Fruit fly (Drosophila melanogaster) whole organism, embryonic: ENCODE measurements around the gene CG42494.

Experiments
- Atf3 ChIP-seq: fragments of 200-800 bp; sonication (Bioruptor generic); optimal IDR thresholded peaks from 3 replicates; lab custom pipeline; 2016; ENCODE audit warnings: missing biosample characterization, missing genetic modification characterization
- Atf6 ChIP-seq: fragments of 200-800 bp; sonication (Bioruptor generic); IDR thresholded peaks from 2 replicates; pipeline ENCODE4 v1.3.6; 2022; ENCODE audit warnings: missing biosample characterization, missing genetic modification characterization
- Bgb ChIP-seq: fragments of 200-800 bp; sonication (Bioruptor generic); IDR thresholded peaks from 2 replicates; pipeline ENCODE4 v1.3.6; 2022; ENCODE audit warnings: missing biosample characterization, missing genetic modification characterization; ENCODE audit not compliant: partially characterized antibody
- Bteb2 ChIP-seq: fragments of 200-800 bp; sonication (Bioruptor generic); optimal IDR thresholded peaks from 2 replicates; lab custom pipeline; 2016; ENCODE audit warnings: missing biosample characterization, missing genetic modification characterization
- CG10209 ChIP-seq: fragments of 200-800 bp; sonication (Bioruptor generic); optimal IDR thresholded peaks from 3 replicates; lab custom pipeline; 2017; ENCODE audit warnings: missing biosample characterization, mild to moderate bottlenecking, missing genetic modification characterization, missing genetic modification reagents
- CG10321 ChIP-seq: fragments of 200-800 bp; sonication (Bioruptor generic); IDR thresholded peaks from 2 replicates; pipeline ENCODE4 v1.3.6; 2022; ENCODE audit warnings: missing biosample characterization, missing genetic modification characterization
- CG10431 ChIP-seq: fragments of 200-800 bp; sonication (Bioruptor generic); optimal IDR thresholded peaks from 3 replicates; lab custom pipeline; 2018; ENCODE audit warnings: missing biosample characterization, mild to moderate bottlenecking, missing genetic modification characterization
- CG10462 ChIP-seq: fragments of 200-800 bp; sonication (Bioruptor generic); optimal IDR thresholded peaks from 2 replicates; lab custom pipeline; 2016; ENCODE audit warnings: missing biosample characterization, missing genetic modification characterization
- CG11504 ChIP-seq: fragments of 200-800 bp; sonication (Bioruptor generic); optimal IDR thresholded peaks from 3 replicates; lab custom pipeline; 2019; ENCODE audit warnings: missing biosample characterization, mild to moderate bottlenecking, missing genetic modification characterization, moderate library complexity
- CG12155 ChIP-seq: fragments of 200-800 bp; sonication (Bioruptor generic); optimal IDR thresholded peaks from 3 replicates; lab custom pipeline; 2016; ENCODE audit warnings: missing biosample characterization, missing genetic modification characterization
- CG12659 ChIP-seq: fragments of 200-800 bp; sonication (Bioruptor generic); optimal IDR thresholded peaks from 3 replicates; lab custom pipeline; 2017; ENCODE audit warnings: mild to moderate bottlenecking, missing biosample characterization, missing genetic modification reagents, missing genetic modification characterization
- CG15479 ChIP-seq: fragments of 200-800 bp; sonication (Bioruptor generic); optimal IDR thresholded peaks from 3 replicates; lab custom pipeline; 2019; ENCODE audit warnings: missing biosample characterization, mild to moderate bottlenecking, missing genetic modification characterization, moderate library complexity
- CG15601 ChIP-seq: fragments of 200-800 bp; sonication (Bioruptor generic); optimal IDR thresholded peaks from 3 replicates; lab custom pipeline; 2019; ENCODE audit warnings: missing biosample characterization, mild to moderate bottlenecking, missing genetic modification characterization, moderate library complexity
- CG1647 ChIP-seq: fragments of 200-800 bp; sonication (Bioruptor generic); optimal IDR thresholded peaks from 3 replicates; lab custom pipeline; 2016; ENCODE audit warnings: missing biosample characterization, missing genetic modification characterization
- CG17612 ChIP-seq: fragments of 200-800 bp; sonication (Bioruptor generic); IDR thresholded peaks from 2 replicates; pipeline ENCODE4 v1.3.6; 2022; ENCODE audit warnings: missing biosample characterization, missing genetic modification characterization
- CG17912 ChIP-seq: fragments of 200-800 bp; sonication (Bioruptor generic); optimal IDR thresholded peaks from 2 replicates; lab custom pipeline; 2018; ENCODE audit warnings: missing biosample characterization, mild to moderate bottlenecking, missing genetic modification characterization
- CG18011 ChIP-seq: fragments of 200-800 bp; sonication (Bioruptor generic); optimal IDR thresholded peaks from 2 replicates; lab custom pipeline; 2017; ENCODE audit warnings: missing biosample characterization, missing genetic modification characterization, mild to moderate bottlenecking, moderate library complexity, missing genotype
- CG3163 ChIP-seq: fragments of 200-800 bp; sonication (Bioruptor generic); optimal IDR thresholded peaks from 3 replicates; lab custom pipeline; 2016; ENCODE audit warnings: missing biosample characterization, missing genetic modification characterization
- CG3407 ChIP-seq: fragments of 200-800 bp; sonication (Bioruptor generic); optimal IDR thresholded peaks from 2 replicates; lab custom pipeline; 2018; ENCODE audit warnings: missing biosample characterization, mild to moderate bottlenecking, missing genetic modification characterization
- CG3847 ChIP-seq: fragments of 200-800 bp; sonication (Bioruptor generic); IDR thresholded peaks from 2 replicates; pipeline ENCODE4 v1.3.6; 2022; ENCODE audit warnings: missing biosample characterization, missing genetic modification characterization
- CG4820 ChIP-seq: fragments of 200-800 bp; sonication (Bioruptor generic); optimal IDR thresholded peaks from 3 replicates; lab custom pipeline; 2016; ENCODE audit warnings: missing biosample characterization, missing genetic modification characterization
- CG7839 ChIP-seq: fragments of 200-800 bp; sonication (Bioruptor generic); optimal IDR thresholded peaks from 3 replicates; lab custom pipeline; 2018; ENCODE audit warnings: missing biosample characterization, mild to moderate bottlenecking, missing genetic modification characterization, moderate library complexity
- CG8765 ChIP-seq: fragments of 200-800 bp; sonication (Bioruptor generic); IDR thresholded peaks from 2 replicates; pipeline ENCODE4 v1.3.6; 2022; ENCODE audit warnings: missing biosample characterization, missing genetic modification characterization
- CG9437 ChIP-seq: fragments of 200-800 bp; sonication (Bioruptor generic); optimal IDR thresholded peaks from 2 replicates; lab custom pipeline; 2018; ENCODE audit warnings: missing biosample characterization, mild to moderate bottlenecking, missing genetic modification characterization
- CHES-1-like ChIP-seq: fragments of 200-800 bp; sonication (Bioruptor generic); optimal IDR thresholded peaks from 2 replicates; lab custom pipeline; 2016; ENCODE audit warnings: missing biosample characterization, missing genetic modification characterization
- CTCF ChIP-seq: fragments of 200-800 bp; sonication (Bioruptor generic); optimal IDR thresholded peaks from 2 replicates; lab custom pipeline; 2017; ENCODE audit warnings: missing biosample characterization, mild to moderate bottlenecking, missing genetic modification characterization, moderate library complexity
- D ChIP-seq, 2 experiments: fragments of 200-800 bp in 1 of 2; fragments of >200 bp in 1 of 2; sonication (Bioruptor generic) in 1 of 2; optimal IDR thresholded peaks; 2 replicates in 1 of 2; 3 replicates in 1 of 2; lab custom pipeline; 2017; ENCODE audit warnings: mild to moderate bottlenecking in 1 of 2, missing biosample characterization in 1 of 2, missing genetic modification characterization in 1 of 2, missing genetic modification reagents in 1 of 2
- D19A ChIP-seq: fragments of 200-800 bp; optimal IDR thresholded peaks from 3 replicates; lab custom pipeline; 2019; ENCODE audit warnings: missing biosample characterization, mild to moderate bottlenecking, missing genetic modification characterization, moderate library complexity
- Drgx ChIP-seq: fragments of 200-800 bp; sonication (Bioruptor generic); IDR thresholded peaks from 2 replicates; pipeline ENCODE4 v1.3.6; 2022; ENCODE audit warnings: missing biosample characterization, missing genetic modification characterization
- E2f1 ChIP-seq: fragments of 200-800 bp; sonication (Bioruptor generic); IDR thresholded peaks from 2 replicates; pipeline ENCODE4 v1.3.6; 2022; ENCODE audit warnings: missing biosample characterization, missing genetic modification characterization
- Gsc ChIP-seq: fragments of 200-800 bp; sonication (Bioruptor generic); IDR thresholded peaks from 2 replicates; pipeline ENCODE4 v1.3.6; 2022; ENCODE audit warnings: missing biosample characterization, missing genetic modification characterization
- H2.0 ChIP-seq: fragments of 200-800 bp; sonication (Bioruptor generic); IDR thresholded peaks from 2 replicates; pipeline ENCODE4 v1.3.6; 2022; ENCODE audit warnings: missing biosample characterization, missing genetic modification characterization
- Hey ChIP-seq: fragments of 200-800 bp; sonication (Bioruptor generic); optimal IDR thresholded peaks from 3 replicates; lab custom pipeline; 2018; ENCODE audit warnings: missing biosample characterization, mild to moderate bottlenecking, missing genetic modification characterization
- Nf-YB ChIP-seq: fragments of 200-800 bp; sonication (Bioruptor generic); optimal IDR thresholded peaks from 3 replicates; lab custom pipeline; 2019; ENCODE audit warnings: missing biosample characterization, mild to moderate bottlenecking, missing genetic modification characterization, moderate library complexity
- Opbp ChIP-seq: fragments of 200-800 bp; sonication (Bioruptor generic); IDR thresholded peaks from 3 replicates; pipeline ENCODE4 v1.3.6; 2022; ENCODE audit warnings: missing biosample characterization, missing genetic modification characterization; ENCODE audit not compliant: partially characterized antibody
- TFAM ChIP-seq: fragments of 200-800 bp; sonication (Bioruptor generic); optimal IDR thresholded peaks from 2 replicates; lab custom pipeline; 2017; ENCODE audit warnings: missing biosample characterization, missing genetic modification characterization, inconsistent platforms
- amos ChIP-seq: fragments of 200-800 bp; sonication (Bioruptor generic); IDR thresholded peaks from 2 replicates; pipeline ENCODE4 v1.3.6; 2022; ENCODE audit warnings: missing biosample characterization, missing genetic modification characterization; ENCODE audit not compliant: partially characterized antibody
- crol ChIP-seq: fragments of 200-800 bp; sonication (Bioruptor generic); IDR thresholded peaks from 2 replicates; pipeline ENCODE4 v1.3.6; 2022; ENCODE audit warnings: missing biosample characterization, missing genetic modification characterization
- crp ChIP-seq, 2 experiments: fragments of 200-800 bp; sonication (Bioruptor generic); optimal IDR thresholded peaks; 2 replicates in 1 of 2; 3 replicates in 1 of 2; lab custom pipeline; 2017; ENCODE audit warnings: missing biosample characterization in 2 of 2, missing genetic modification characterization in 2 of 2, mild to moderate bottlenecking in 1 of 2, moderate library complexity in 1 of 2
- dati ChIP-seq: fragments of 200-800 bp; sonication (Bioruptor generic); IDR thresholded peaks from 2 replicates; pipeline ENCODE4 v1.3.6; 2022; ENCODE audit warnings: missing biosample characterization, missing genetic modification characterization
- gro ChIP-seq: fragments of 200-800 bp; sonication (Bioruptor generic); optimal IDR thresholded peaks from 2 replicates; lab custom pipeline; 2016; ENCODE audit warnings: missing biosample characterization, missing genetic modification characterization
- gsb ChIP-seq: fragments of 200-800 bp; sonication (Bioruptor generic); IDR thresholded peaks from 2 replicates; pipeline ENCODE4 v1.3.6; 2022; ENCODE audit warnings: missing biosample characterization, missing genetic modification characterization
- ham ChIP-seq: fragments of 200-800 bp; sonication (Bioruptor generic); IDR thresholded peaks from 2 replicates; pipeline ENCODE4 v1.3.6; 2022; ENCODE audit warnings: missing biosample characterization, missing genetic modification characterization
- hkb ChIP-seq, 2 experiments: fragments of 200-800 bp in 1 of 2; fragments of >200 bp in 1 of 2; sonication (Bioruptor generic) in 1 of 2; IDR thresholded peaks in 1 of 2; optimal IDR thresholded peaks in 1 of 2; 2 replicates each; pipeline versions ENCODE4 v1.3.6 to Lab custom; 2017 to 2022; ENCODE audit warnings: missing biosample characterization in 1 of 2, missing genetic modification characterization in 1 of 2
- insv ChIP-seq, 2 experiments: fragments of 200-800 bp; sonication (Bioruptor generic); optimal IDR thresholded peaks; 3 replicates each; lab custom pipeline; 2016 to 2018; ENCODE audit warnings: missing biosample characterization in 2 of 2, missing genetic modification characterization in 2 of 2
- inv ChIP-seq: fragments of 200-800 bp; sonication (Bioruptor generic); IDR thresholded peaks from 2 replicates; pipeline ENCODE4 v1.3.6; 2022; ENCODE audit warnings: missing biosample characterization, missing genetic modification characterization; ENCODE audit not compliant: partially characterized antibody
- luna ChIP-seq: fragments of 200-800 bp; sonication (Bioruptor generic); optimal IDR thresholded peaks from 2 replicates; lab custom pipeline; 2016; ENCODE audit warnings: missing biosample characterization, missing genetic modification characterization
- mam ChIP-seq: fragments of 200-800 bp; sonication (Bioruptor generic); optimal IDR thresholded peaks from 3 replicates; lab custom pipeline; 2016; ENCODE audit warnings: missing biosample characterization, missing genetic modification characterization
- slbo ChIP-seq: fragments of 200-800 bp; sonication (Bioruptor generic); IDR thresholded peaks from 2 replicates; pipeline ENCODE4 v1.3.6; 2022; ENCODE audit warnings: missing biosample characterization, missing genetic modification characterization
- so ChIP-seq: fragments of 200-800 bp; sonication (Bioruptor generic); IDR thresholded peaks from 3 replicates; pipeline ENCODE4 v1.3.6; 2022; ENCODE audit warnings: missing biosample characterization, missing genetic modification characterization
- stc ChIP-seq: fragments of 200-800 bp; sonication (Bioruptor generic); IDR thresholded peaks from 2 replicates; pipeline ENCODE4 v1.3.6; 2022; ENCODE audit warnings: missing biosample characterization, missing genetic modification characterization
- vvl ChIP-seq: fragments of 200-800 bp; sonication (Bioruptor generic); IDR thresholded peaks from 2 replicates; pipeline ENCODE4 v1.3.6; 2022; ENCODE audit warnings: missing biosample characterization, missing genetic modification characterization

Gene CG42494

DNA sequence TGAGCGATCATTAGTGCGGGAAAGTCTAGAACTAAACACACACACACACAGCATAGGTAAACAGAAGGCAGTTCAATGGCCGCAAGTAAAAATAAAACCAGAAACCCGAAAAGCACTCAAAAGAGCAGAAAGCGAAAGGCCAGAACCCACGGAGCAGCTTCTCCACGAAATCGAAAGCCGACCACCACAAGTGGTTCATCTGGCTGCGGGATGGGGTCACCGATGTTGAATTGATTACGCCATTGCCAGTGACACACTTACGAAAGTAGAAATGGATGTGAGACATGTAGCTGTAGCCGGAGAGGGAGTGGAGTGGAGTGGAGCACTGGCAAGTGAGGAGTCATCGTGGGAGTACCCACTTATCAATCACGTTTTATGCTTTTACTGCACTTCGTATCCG, 42.8 kb upstream of the CG42494 start (continued):
- peak; percentile 76 for TF ChIP-seq CG15601 (tag; lab: Kevin White, UChicago)
- TF ChIP-seq CG9437 (GFP tag; lab: Kevin White, UChicago) = no peak
- TF ChIP-seq Drgx (GFP tag; lab: Robert Waterston, UW) = no peak
- no peak for TF ChIP-seq so (GFP tag; lab: Robert Waterston, UW)
- no peak for TF ChIP-seq Nf-YB (GFP tag; lab: Kevin White, UChicago)
- no peak for TF ChIP-seq CG12155 (GFP tag; lab: Kevin White, UChicago)
- TF ChIP-seq Atf3 (GFP tag; lab: Kevin White, UChicago) = no peak
- no peak for TF ChIP-seq ham
- TF ChIP-seq CG4820 (GFP tag; lab: Kevin White, UChicago) = no peak
- no peak for TF ChIP-seq CG8765 (GFP tag; lab: Robert Waterston, UW)
- TF ChIP-seq CG3847 = 0 out of 2 replicates have a peak, but pooled peaks have one; percentile 10
- TF ChIP-seq insv (GFP tag; optimal IDR thresholded peaks at IDR 0.05; lab: Kevin White, UChicago) = no peak
- TF ChIP-seq Atf6 = no peak
- TF ChIP-seq vvl (GFP tag; lab: Robert Waterston, UW) = no peak
- TF ChIP-seq Hey (tag; lab: Kevin White, UChicago) = no peak
- TF ChIP-seq inv (GFP tag; lab: Robert Waterston, UW) = no peak
- TF ChIP-seq CG12659 (GFP tag; lab: Kevin White, UChicago) = no peak
- no peak for TF ChIP-seq dati
- TF ChIP-seq CG3407 (GFP tag; lab: Kevin White, UChicago) = peak; percentile 22
- TF ChIP-seq CG10431 (GFP tag; lab: Kevin White, UChicago) = peak; percentile 85
- TF ChIP-seq CTCF = no peak
- TF ChIP-seq D19A (tag; lab: Kevin White, UChicago) = no peak
- no peak for TF ChIP-seq hkb (optimal IDR thresholded peaks at IDR 0.05; lab: Kevin White, UChicago)
- TF ChIP-seq hkb (GFP tag; IDR thresholded peaks at IDR 0.05; lab: Robert Waterston, UW) = no peak
- peak; percentile 53; the same call in 1 of the 2 replicates for TF ChIP-seq crol (GFP tag; lab: Robert Waterston, UW)
- TF ChIP-seq CG3163 = no peak
- no peak for TF ChIP-seq TFAM
- TF ChIP-seq CG17612 (GFP tag; lab: Robert Waterston, UW) = no peak
- TF ChIP-seq slbo = no peak
- TF ChIP-seq D (optimal IDR thresholded peaks at IDR 0.05; lab: Kevin White, UChicago) = no peak
- TF ChIP-seq D (GFP tag; optimal IDR thresholded peaks at IDR 0.05; lab: Kevin White, UChicago) = no peak
- TF ChIP-seq CG1647 (GFP tag; lab: Kevin White, UChicago) = no peak
- TF ChIP-seq Bgb = no peak
- TF ChIP-seq CHES-1-like (GFP tag; lab: Kevin White, UChicago) = no peak
- no peak for TF ChIP-seq CG10462 (GFP tag; lab: Kevin White, UChicago)
- TF ChIP-seq CG7839 = no peak
- no peak for TF ChIP-seq CG18011
- no peak for TF ChIP-seq stc (GFP tag; lab: Robert Waterston, UW)
- TF ChIP-seq amos (GFP tag; lab: Robert Waterston, UW) = no peak
- no peak for TF ChIP-seq CG15479 (GFP tag; lab: Kevin White, UChicago)
- no peak for TF ChIP-seq gro
- TF ChIP-seq CG11504 (tag; lab: Kevin White, UChicago) = no peak
- no peak for TF ChIP-seq Gsc (GFP tag; lab: Robert Waterston, UW)
- no peak for TF ChIP-seq E2f1 (GFP tag; lab: Robert Waterston, UW)
- no peak for TF ChIP-seq Opbp (GFP tag; lab: Robert Waterston, UW)
- TF ChIP-seq H2.0 (GFP tag; lab: Robert Waterston, UW) = no peak
- no peak for TF ChIP-seq crp (GFP tag; optimal IDR thresholded peaks at IDR 0.05; lab: Kevin White, UChicago)
- no peak for TF ChIP-seq CG17912 (GFP tag; lab: Kevin White, UChicago)
- no peak for TF ChIP-seq gsb (GFP tag; lab: Robert Waterston, UW)
- no peak for TF ChIP-seq CG10209
- no peak for TF ChIP-seq CG10321
- no peak for TF ChIP-seq Bteb2 (GFP tag; lab: Kevin White, UChicago)
- TF ChIP-seq mam (GFP tag; lab: Kevin White, UChicago) = no peak
- no peak for TF ChIP-seq luna (GFP tag; lab: Kevin White, UChicago)
